Worm (Caenorhabditis elegans) whole organism, early embryonic: ENCODE measurements around the gene tgt-2.

ENCODE experiments used
- B0310.2 ChIP-seq: sonication (generic microtip); optimal IDR thresholded peaks from 2 replicates; lab custom pipeline; 2016; ENCODE audit warnings: mild to moderate bottlenecking, missing genetic modification characterization, missing compliant biosample characterization
- F13C5.2 ChIP-seq: sonication (generic microtip); optimal IDR thresholded peaks from 2 replicates; lab custom pipeline; 2017; ENCODE audit warnings: mild to moderate bottlenecking, missing genetic modification characterization, inconsistent platforms, missing compliant biosample characterization
- aly-1 ChIP-seq: sonication (generic microtip); optimal IDR thresholded peaks from 2 replicates; lab custom pipeline; 2016; ENCODE audit warnings: missing genetic modification characterization, missing compliant biosample characterization
- ama-1 ChIP-seq: fragments of 150-350 bp; optimal IDR thresholded peaks from 2 replicates; lab custom pipeline; 2014
- ceh-13 ChIP-seq: fragments of 200-800 bp; sonication (Bioruptor generic); optimal IDR thresholded peaks from 2 replicates; lab custom pipeline; 2018; ENCODE audit warnings: mild to moderate bottlenecking, missing genetic modification characterization, missing compliant biosample characterization
- ceh-36 ChIP-seq: sonication (generic microtip); optimal IDR thresholded peaks from 2 replicates; lab custom pipeline; 2016; ENCODE audit warnings: missing genetic modification characterization, inconsistent platforms, missing compliant biosample characterization
- ets-7 ChIP-seq: sonication (generic microtip); optimal IDR thresholded peaks from 2 replicates; lab custom pipeline; 2016; ENCODE audit warnings: missing genotype, missing genetic modification characterization, missing compliant biosample characterization
- flt-1 ChIP-seq: fragments of 200-800 bp; sonication (Bioruptor generic); IDR thresholded peaks from 2 replicates; pipeline ENCODE4 v1.3.6; 2022; ENCODE audit warnings: missing genetic modification characterization, missing compliant biosample characterization
- hmbx-1 ChIP-seq: sonication (generic microtip); optimal IDR thresholded peaks from 2 replicates; lab custom pipeline; 2016; ENCODE audit warnings: mild to moderate bottlenecking, missing genetic modification characterization, missing compliant biosample characterization
- hmg-4 ChIP-seq: fragments of 200-800 bp; sonication (Bioruptor generic); optimal IDR thresholded peaks from 2 replicates; lab custom pipeline; 2018; ENCODE audit warnings: mild to moderate bottlenecking, missing genetic modification characterization, missing compliant biosample characterization
- hnd-1 ChIP-seq: sonication (generic microtip); optimal IDR thresholded peaks from 2 replicates; lab custom pipeline; 2016; ENCODE audit warnings: missing genetic modification characterization, missing compliant biosample characterization
- pes-1 ChIP-seq: fragments of 200-800 bp; sonication (Bioruptor generic); IDR thresholded peaks from 2 replicates; pipeline ENCODE4 v1.3.6; 2022; ENCODE audit warnings: missing genetic modification reagents, missing genetic modification characterization, missing compliant biosample characterization
- scrt-1 ChIP-seq: fragments of 200-800 bp; sonication (Bioruptor generic); IDR thresholded peaks from 2 replicates; pipeline ENCODE4 v1.3.6; 2022; ENCODE audit warnings: missing genetic modification characterization, missing compliant biosample characterization
- sea-1 ChIP-seq: fragments of 200-800 bp; sonication (Bioruptor generic); conservative IDR thresholded peaks from 2 replicates; pipeline ENCODE4 v1.3.6; 2022; ENCODE audit warnings: missing genetic modification characterization, missing compliant biosample characterization
- tbx-11 ChIP-seq: fragments of 200-800 bp; sonication (Bioruptor generic); IDR thresholded peaks from 2 replicates; pipeline ENCODE4 v1.3.6; 2022; ENCODE audit warnings: missing genetic modification characterization, missing compliant biosample characterization
- tbx-37 ChIP-seq: fragments of 200-800 bp; sonication (Bioruptor generic); conservative IDR thresholded peaks from 2 replicates; pipeline ENCODE4 v1.3.6; 2022; ENCODE audit warnings: missing genetic modification reagents, missing genetic modification characterization, missing compliant biosample characterization
- tra-4 ChIP-seq: sonication (generic microtip); optimal IDR thresholded peaks from 2 replicates; lab custom pipeline; 2017; ENCODE audit warnings: missing genetic modification characterization, missing compliant biosample characterization

tgt-2 gene

DNA sequence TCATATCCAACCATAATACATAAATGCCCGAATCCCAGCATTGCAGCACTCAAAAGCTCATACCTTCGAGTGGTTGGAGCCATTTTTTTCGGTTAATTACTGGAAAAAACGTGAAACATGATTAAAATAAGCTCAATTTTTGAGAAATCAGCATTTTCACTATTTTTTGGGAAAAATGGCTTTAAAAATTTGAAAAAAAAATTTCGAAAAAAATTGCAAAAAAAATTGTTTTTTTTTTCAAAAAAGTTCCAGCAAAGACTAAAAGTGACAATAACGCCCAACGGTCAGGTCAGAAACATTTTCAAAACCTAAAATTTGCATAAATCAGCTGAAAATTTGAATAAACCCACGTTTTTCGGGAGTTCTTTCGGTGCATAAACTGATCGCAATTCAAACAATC, 26.5 kb downstream of the tgt-2 start, which contains the start of gene Y39B6A.29:
TSS of gene Y39B6A.29 (minus strand) at position 101 of the 400 bp plus-strand sequence.
- TF ChIP-seq pes-1 (GFP tag; lab: Robert Waterston, UW) (no peak), F13C5.2 (no peak), tbx-11 (GFP tag; lab: Robert Waterston, UW) (no peak), aly-1 (tag; lab: Kevin White, UChicago) (no peak), ets-7 (tag; lab: Kevin White, UChicago) (no peak)

- no peak for TF ChIP-seq ets-7 (tag; lab: Kevin White, UChicago)
- no peak for TF ChIP-seq hmg-4 (GFP tag; lab: Kevin White, UChicago)
- TF ChIP-seq flt-1 (GFP tag; lab: Robert Waterston, UW), result no peak
- TF ChIP-seq hnd-1 (tag; lab: Kevin White, UChicago), result no peak
- TF ChIP-seq scrt-1 (GFP tag; lab: Robert Waterston, UW), result no peak
- TF ChIP-seq B0310.2 (tag; lab: Kevin White, UChicago), result no peak
- TF ChIP-seq ama-1 (lab: Kevin White, UChicago), result no peak
- no peak for TF ChIP-seq tbx-11 (GFP tag; lab: Robert Waterston, UW)
These were observed 28.0 kb downstream of the tgt-2 start, which contains the start of gene Y39B6A.25 for ce11 chrV:19026163-19026562. Gene Y39B6A.25, plus strand, starts transcription at chrV:19026463.

- TF ChIP-seq hnd-1 (tag; lab: Kevin White, UChicago) (no peak), sea-1 (GFP tag; lab: Robert Waterston, UW) (no peak)
These were observed 29.2 kb downstream of the tgt-2 start for ce11 chrV:19027338-19027737.

DNA sequence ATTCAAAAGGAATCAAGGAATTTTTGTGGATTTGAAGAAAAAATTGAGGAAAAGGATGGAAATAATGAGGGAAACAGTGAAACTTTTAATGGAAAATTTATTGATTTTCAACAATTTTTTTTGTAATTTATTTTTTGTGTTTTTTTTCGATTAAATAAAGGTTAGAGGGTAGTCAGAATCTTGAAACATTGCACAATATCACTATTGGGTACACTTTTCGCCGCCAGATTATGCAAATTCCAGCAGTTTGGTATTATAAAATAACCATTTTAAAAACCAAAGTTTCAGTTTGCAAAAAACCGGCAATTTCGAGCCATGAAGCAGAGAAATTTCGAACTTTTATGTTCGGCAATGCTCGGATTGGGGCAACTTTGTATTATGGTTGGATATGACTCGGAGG, 33.3 kb downstream of the tgt-2 start, which contains the start of gene Y39B6A.27:
TSS of gene Y39B6A.27 (plus strand) at position 301 of the 400 bp plus-strand sequence.
- TF ChIP-seq hmg-4 (GFP tag; lab: Kevin White, UChicago) (no peak), flt-1 (GFP tag; lab: Robert Waterston, UW) (no peak), hmbx-1 (tag; lab: Kevin White, UChicago) (no peak), aly-1 (tag; lab: Kevin White, UChicago) (no peak), ceh-36 (tag; lab: Kevin White, UChicago) (no peak), pes-1 (GFP tag; lab: Robert Waterston, UW) (no peak), ets-7 (tag; lab: Kevin White, UChicago) (no peak), tra-4 (tag; lab: Kevin White, UChicago) (no peak)

DNA sequence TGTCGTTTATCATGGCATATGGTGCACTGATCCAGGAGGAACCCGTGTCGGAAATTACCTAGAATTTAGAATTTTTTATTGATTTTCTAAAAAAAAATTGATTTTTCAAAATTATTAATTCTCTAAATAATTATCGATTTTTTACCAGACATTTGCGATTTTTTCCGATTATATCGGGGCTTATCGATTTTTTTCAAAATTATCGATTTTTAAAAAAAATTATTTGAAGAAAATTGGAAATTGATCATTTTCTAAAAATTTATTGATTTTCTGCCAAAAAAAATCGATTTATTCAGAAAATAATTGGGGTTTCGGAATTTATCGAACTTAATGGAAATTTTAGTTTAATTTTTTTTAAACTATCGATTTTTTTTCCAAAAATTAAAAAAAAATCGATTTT, 37.9 kb downstream of the tgt-2 start:
- TF ChIP-seq hnd-1 (tag; lab: Kevin White, UChicago) (no peak), aly-1 (tag; lab: Kevin White, UChicago) (no peak), hmg-4 (GFP tag; lab: Kevin White, UChicago) (no peak), ama-1 (lab: Kevin White, UChicago) (no peak), ets-7 (tag; lab: Kevin White, UChicago) (no peak), tbx-11 (GFP tag; lab: Robert Waterston, UW) (no peak), F13C5.2 (no peak), sea-1 (GFP tag; lab: Robert Waterston, UW) (no peak), pes-1 (GFP tag; lab: Robert Waterston, UW) (no peak), hmbx-1 (tag; lab: Kevin White, UChicago) (no peak), B0310.2 (tag; lab: Kevin White, UChicago) (no peak), tbx-37 (GFP tag; lab: Robert Waterston, UW) (no peak)

DNA sequence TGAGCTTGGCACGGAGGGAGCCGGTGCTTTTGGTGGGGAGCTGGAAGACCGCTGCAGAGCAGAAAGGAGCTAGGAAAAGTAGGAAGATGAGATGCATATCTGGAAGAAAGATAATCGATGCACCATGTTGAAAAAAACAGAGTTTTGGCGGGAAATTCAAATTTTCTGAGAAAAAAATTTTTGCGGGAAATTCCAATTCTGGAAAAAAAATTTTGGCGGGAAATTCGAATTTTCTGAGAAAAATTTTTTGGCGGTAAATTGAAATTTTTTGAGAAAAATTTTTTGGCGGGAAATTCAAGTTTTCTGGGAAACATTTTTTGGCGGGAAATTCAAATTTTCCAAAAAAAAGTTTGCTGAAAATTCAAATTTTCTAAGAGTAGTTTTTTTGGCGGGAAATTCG, 39.1 kb downstream of the tgt-2 start, which contains the start of gene asp-17:
TSS of gene asp-17 (minus strand) at position 101 of the 400 bp plus-strand sequence.
- TF ChIP-seq ceh-36 (tag; lab: Kevin White, UChicago), result no peak
- no peak for TF ChIP-seq aly-1 (tag; lab: Kevin White, UChicago)
- TF ChIP-seq tbx-11 (GFP tag; lab: Robert Waterston, UW), result no peak
- no peak for TF ChIP-seq B0310.2 (tag; lab: Kevin White, UChicago)
- no peak for TF ChIP-seq flt-1 (GFP tag; lab: Robert Waterston, UW)
- no peak for TF ChIP-seq F13C5.2
- no peak for TF ChIP-seq hnd-1 (tag; lab: Kevin White, UChicago)
- TF ChIP-seq hmbx-1 (tag; lab: Kevin White, UChicago), result no peak
- no peak for TF ChIP-seq ceh-13 (GFP tag; lab: Kevin White, UChicago)

ce11 chrV:19042256-19042655, 44.1 kb downstream of the tgt-2 start, which contains the start of gene asp-16:
Gene asp-16, minus strand, starts transcription at chrV:19042605.
- TF ChIP-seq ets-7 (tag; lab: Kevin White, UChicago) (no peak), sea-1 (GFP tag; lab: Robert Waterston, UW) (no peak), ceh-36 (tag; lab: Kevin White, UChicago) (no peak), scrt-1 (GFP tag; lab: Robert Waterston, UW) (no peak), hmg-4 (GFP tag; lab: Kevin White, UChicago) (no peak), F13C5.2 (no peak), tbx-37 (GFP tag; lab: Robert Waterston, UW) (no peak), tbx-11 (GFP tag; lab: Robert Waterston, UW) (no peak), flt-1 (GFP tag; lab: Robert Waterston, UW) (no peak), ceh-13 (GFP tag; lab: Kevin White, UChicago) (no peak)

- TF ChIP-seq ceh-36 (tag; lab: Kevin White, UChicago), result no peak
- no peak for TF ChIP-seq hnd-1 (tag; lab: Kevin White, UChicago)
- no peak for TF ChIP-seq flt-1 (GFP tag; lab: Robert Waterston, UW)
- no peak for TF ChIP-seq pes-1 (GFP tag; lab: Robert Waterston, UW)
- TF ChIP-seq hmg-4 (GFP tag; lab: Kevin White, UChicago), result no peak
- no peak for TF ChIP-seq hmbx-1 (tag; lab: Kevin White, UChicago)
- TF ChIP-seq B0310.2 (tag; lab: Kevin White, UChicago), result no peak
- TF ChIP-seq scrt-1 (GFP tag; lab: Robert Waterston, UW), result no peak
- TF ChIP-seq sea-1 (GFP tag; lab: Robert Waterston, UW), result no peak
- no peak for TF ChIP-seq tbx-11 (GFP tag; lab: Robert Waterston, UW)
These were observed 46.6 kb downstream of the tgt-2 start, which contains the start of gene asp-15 for ce11 chrV:19044753-19045152. Gene asp-15, minus strand, starts transcription at chrV:19044853.
